Worm (Caenorhabditis elegans) whole organism, L1 larva: ENCODE data around the gene isp-1.

Source experiments
- C04F5.9 ChIP-seq: sonication (generic microtip); optimal IDR thresholded peaks from 2 replicates; lab custom pipeline; 2016; ENCODE audit warnings: missing genetic modification characterization, missing compliant biosample characterization
- C16A3.4 ChIP-seq: fragments of 150-350 bp; optimal IDR thresholded peaks from 2 replicates; lab custom pipeline; 2014; ENCODE audit warnings: missing biosample characterization, missing genetic modification characterization
- C34B4.2 ChIP-seq: sonication (generic microtip); optimal IDR thresholded peaks from 2 replicates; lab custom pipeline; 2017; ENCODE audit warnings: mild to moderate bottlenecking, missing genetic modification characterization, missing compliant biosample characterization
- F16B12.6 ChIP-seq: fragments of 150-350 bp; optimal IDR thresholded peaks from 2 replicates; lab custom pipeline; 2014; ENCODE audit warnings: missing biosample characterization, missing genetic modification characterization
- Y116A8C.19 ChIP-seq: sonication (generic microtip); optimal IDR thresholded peaks from 2 replicates; lab custom pipeline; 2016; ENCODE audit warnings: missing compliant biosample characterization, missing genetic modification characterization, borderline replicate concordance
- aha-1 ChIP-seq: fragments of 150-350 bp; optimal IDR thresholded peaks from 2 replicates; lab custom pipeline; 2014; ENCODE audit warnings: missing biosample characterization, missing genetic modification characterization
- aly-2 ChIP-seq: fragments of 150-350 bp; optimal IDR thresholded peaks from 2 replicates; lab custom pipeline; 2014; ENCODE audit warnings: missing biosample characterization, missing genetic modification characterization
- ama-1 ChIP-seq: fragments of 150-350 bp; optimal IDR thresholded peaks from 2 replicates; lab custom pipeline; 2014
- blmp-1 ChIP-seq: fragments of 150-350 bp; optimal IDR thresholded peaks from 2 replicates; lab custom pipeline; 2014; ENCODE audit warnings: missing biosample characterization, missing genetic modification characterization
- ceh-8 ChIP-seq: fragments of 200-800 bp; sonication (Bioruptor generic); optimal IDR thresholded peaks from 2 replicates; lab custom pipeline; 2018; ENCODE audit warnings: mild to moderate bottlenecking, missing genetic modification characterization, moderate library complexity, missing compliant biosample characterization
- ceh-82 ChIP-seq, 3 experiments: fragments of 150-350 bp in 1 of 3; sonication (generic microtip) in 2 of 3; optimal IDR thresholded peaks; 2 replicates each; lab custom pipeline; 2014 to 2017; ENCODE audit warnings: missing biosample characterization in 3 of 3, missing genetic modification characterization in 3 of 3
- ceh-88 ChIP-seq: fragments of 200-800 bp; sonication (Bioruptor generic); IDR thresholded peaks from 2 replicates; pipeline ENCODE4 v1.3.6; 2022; ENCODE audit warnings: missing genetic modification characterization, missing compliant biosample characterization
- ceh-90 ChIP-seq: sonication (generic microtip); optimal IDR thresholded peaks from 2 replicates; lab custom pipeline; 2016; ENCODE audit warnings: missing genetic modification characterization, missing compliant biosample characterization
- ces-1 ChIP-seq: fragments of 150-350 bp; optimal IDR thresholded peaks from 2 replicates; lab custom pipeline; 2014; ENCODE audit warnings: missing biosample characterization, missing genetic modification reagents, missing genetic modification characterization
- dpl-1 ChIP-seq, 3 experiments: fragments of 150-350 bp in 2 of 3; sonication (generic microtip) in 1 of 3; optimal IDR thresholded peaks; 2 replicates each; lab custom pipeline; 2014 to 2017; ENCODE audit warnings: missing biosample characterization in 3 of 3, missing genetic modification characterization in 3 of 3, missing genetic modification reagents in 3 of 3
- dsc-1 ChIP-seq: sonication (generic microtip); optimal IDR thresholded peaks from 2 replicates; lab custom pipeline; 2016; ENCODE audit warnings: mild to moderate bottlenecking, missing genetic modification characterization, missing compliant biosample characterization
- efl-1 ChIP-seq, 4 experiments: fragments of 150-350 bp; optimal IDR thresholded peaks in 3 of 4; peaks in 1 of 4; 1 replicate in 1 of 4; 2 replicates in 3 of 4; lab custom pipeline; 2014; ENCODE audit warnings: missing biosample characterization in 2 of 4, missing genetic modification characterization in 2 of 4, missing genetic modification reagents in 2 of 4
- efl-3 ChIP-seq: fragments of 200-800 bp; sonication (Bioruptor generic); optimal IDR thresholded peaks from 2 replicates; lab custom pipeline; 2018; ENCODE audit warnings: mild to moderate bottlenecking, missing genetic modification characterization, missing compliant biosample characterization
- egl-27 ChIP-seq, 2 experiments: fragments of 150-350 bp in 1 of 2; sonication (generic microtip); optimal IDR thresholded peaks; 3 replicates each; lab custom pipeline; 2017 to 2018; ENCODE audit warnings: missing biosample characterization in 2 of 2, missing genetic modification characterization in 2 of 2, missing genetic modification reagents in 2 of 2
- elt-2 ChIP-seq: sonication (generic microtip); optimal IDR thresholded peaks from 2 replicates; lab custom pipeline; 2016; ENCODE audit warnings: missing genetic modification characterization, mild to moderate bottlenecking, inconsistent platforms, missing compliant biosample characterization, missing genetic modification reagents
- elt-3 ChIP-seq, 6 experiments: fragments of 150-350 bp in 1 of 6; sonication (generic microtip); optimal IDR thresholded peaks; 2 replicates each; lab custom pipeline; 2017 to 2018; ENCODE audit warnings: missing biosample characterization in 6 of 6, missing genetic modification characterization in 6 of 6, inconsistent platforms in 1 of 6
- ets-5 ChIP-seq: fragments of 200-800 bp; sonication (Bioruptor generic); IDR thresholded peaks from 2 replicates; pipeline ENCODE4 v1.3.6; 2022; ENCODE audit warnings: missing genetic modification characterization, missing compliant biosample characterization
- fkh-10 ChIP-seq: sonication (generic microtip); optimal IDR thresholded peaks from 2 replicates; lab custom pipeline; 2017; ENCODE audit warnings: missing biosample characterization, missing genetic modification reagents, missing genetic modification characterization
- fkh-8 ChIP-seq: sonication (generic microtip); optimal IDR thresholded peaks from 2 replicates; lab custom pipeline; 2016; ENCODE audit warnings: mild to moderate bottlenecking, missing genetic modification characterization, missing compliant biosample characterization
- grh-1 ChIP-seq: fragments of 200-800 bp; sonication (Bioruptor generic); IDR thresholded peaks from 2 replicates; pipeline ENCODE4 v1.3.6; 2022; ENCODE audit warnings: missing genetic modification reagents, missing genetic modification characterization, missing compliant biosample characterization
- hlh-17 ChIP-seq: fragments of 200-800 bp; sonication (Bioruptor generic); optimal IDR thresholded peaks from 2 replicates; lab custom pipeline; 2018; ENCODE audit warnings: missing genetic modification characterization, mild to moderate bottlenecking, missing compliant biosample characterization, moderate library complexity, borderline replicate concordance
- hpl-2 ChIP-seq: fragments of 150-350 bp; optimal IDR thresholded peaks from 2 replicates; lab custom pipeline; 2014; ENCODE audit warnings: missing biosample characterization, missing genetic modification reagents, missing genetic modification characterization
- jun-1 ChIP-seq: fragments of 150-350 bp; optimal IDR thresholded peaks from 2 replicates; lab custom pipeline; 2014; ENCODE audit warnings: missing biosample characterization, missing genetic modification reagents, missing genetic modification characterization
- lin-14 ChIP-seq: fragments of 200-800 bp; sonication (Bioruptor generic); optimal IDR thresholded peaks from 2 replicates; lab custom pipeline; 2018; ENCODE audit warnings: mild to moderate bottlenecking, missing genetic modification characterization, moderate library complexity, missing compliant biosample characterization
- lin-35 ChIP-seq, 2 experiments: fragments of 150-350 bp; optimal IDR thresholded peaks; 2 replicates each; lab custom pipeline; 2014; ENCODE audit warnings: missing biosample characterization in 2 of 2, missing genetic modification characterization in 2 of 2, missing genetic modification reagents in 2 of 2
- lin-39 ChIP-seq: fragments of 150-350 bp; optimal IDR thresholded peaks from 2 replicates; lab custom pipeline; 2014; ENCODE audit warnings: missing biosample characterization, missing genetic modification reagents, missing genetic modification characterization
- lir-3 ChIP-seq: sonication (generic microtip); optimal IDR thresholded peaks from 2 replicates; lab custom pipeline; 2016; ENCODE audit warnings: mild to moderate bottlenecking, missing genetic modification characterization, moderate library complexity, missing compliant biosample characterization; ENCODE audit not compliant: poor library complexity
- mab-9 ChIP-seq: fragments of 200-800 bp; sonication (Bioruptor generic); IDR thresholded peaks from 2 replicates; pipeline ENCODE4 v1.3.6; 2022; ENCODE audit warnings: missing genetic modification reagents, missing genetic modification characterization, missing compliant biosample characterization
- mef-2 ChIP-seq: fragments of 150-350 bp; optimal IDR thresholded peaks from 2 replicates; lab custom pipeline; 2014; ENCODE audit warnings: missing biosample characterization, missing genetic modification characterization
- nhr-11 ChIP-seq: fragments of 150-350 bp; optimal IDR thresholded peaks from 2 replicates; lab custom pipeline; 2014; ENCODE audit warnings: missing biosample characterization, missing genetic modification characterization
- nhr-12 ChIP-seq: sonication (generic microtip); optimal IDR thresholded peaks from 2 replicates; lab custom pipeline; 2017; ENCODE audit warnings: missing biosample characterization, missing genetic modification characterization
- nhr-28 ChIP-seq: fragments of 150-350 bp; optimal IDR thresholded peaks from 2 replicates; lab custom pipeline; 2014; ENCODE audit warnings: missing biosample characterization, missing genetic modification characterization
- nhr-76 ChIP-seq: sonication (generic microtip); optimal IDR thresholded peaks from 2 replicates; lab custom pipeline; 2017; ENCODE audit warnings: missing biosample characterization, missing genetic modification characterization
- nhr-77 ChIP-seq: fragments of 150-350 bp; optimal IDR thresholded peaks from 2 replicates; lab custom pipeline; 2014; ENCODE audit warnings: missing biosample characterization, missing genetic modification characterization
- nhr-84 ChIP-seq: sonication (generic microtip); optimal IDR thresholded peaks from 2 replicates; lab custom pipeline; 2017; ENCODE audit warnings: missing biosample characterization, missing genetic modification characterization
- nhr-85 ChIP-seq: sonication (generic microtip); peaks from one replicate; lab custom pipeline; 2016; ENCODE audit warnings: missing genetic modification characterization, inconsistent platforms, missing compliant biosample characterization
- pqm-1 ChIP-seq: sonication (generic microtip); optimal IDR thresholded peaks from 3 replicates; lab custom pipeline; 2017; ENCODE audit warnings: missing biosample characterization, missing genetic modification characterization
- skn-1 ChIP-seq: fragments of 150-350 bp; optimal IDR thresholded peaks from 2 replicates; lab custom pipeline; 2014; ENCODE audit warnings: missing biosample characterization, missing genetic modification characterization
- snpc-4 ChIP-seq: fragments of 150-350 bp; optimal IDR thresholded peaks from 2 replicates; lab custom pipeline; 2014; ENCODE audit warnings: missing biosample characterization, missing genetic modification characterization
- snu-23 ChIP-seq: sonication (generic microtip); optimal IDR thresholded peaks from 2 replicates; lab custom pipeline; 2016; ENCODE audit warnings: missing genetic modification characterization, missing compliant biosample characterization
- sox-4 ChIP-seq: sonication (generic microtip); optimal IDR thresholded peaks from 2 replicates; lab custom pipeline; 2016; ENCODE audit warnings: missing genetic modification characterization, missing compliant biosample characterization
- sptf-1 ChIP-seq: fragments of 150-350 bp; optimal IDR thresholded peaks from 2 replicates; lab custom pipeline; 2014; ENCODE audit warnings: missing biosample characterization, missing genetic modification characterization
- sup-37 ChIP-seq: fragments of 200-800 bp; sonication (Bioruptor generic); optimal IDR thresholded peaks from 2 replicates; lab custom pipeline; 2018; ENCODE audit warnings: mild to moderate bottlenecking, missing genetic modification characterization, missing compliant biosample characterization
- swsn-7 ChIP-seq: sonication (generic microtip); optimal IDR thresholded peaks from 2 replicates; lab custom pipeline; 2016; ENCODE audit warnings: missing genetic modification characterization, missing compliant biosample characterization
- tlp-1 ChIP-seq: fragments of 150-350 bp; optimal IDR thresholded peaks from 2 replicates; lab custom pipeline; 2014; ENCODE audit warnings: missing biosample characterization, missing genetic modification characterization
- unc-130 ChIP-seq: fragments of 150-350 bp; optimal IDR thresholded peaks from 2 replicates; lab custom pipeline; 2017; ENCODE audit warnings: missing biosample characterization, missing genetic modification characterization, inconsistent platforms
- unc-86 ChIP-seq: sonication (generic microtip); optimal IDR thresholded peaks from 2 replicates; lab custom pipeline; 2016; ENCODE audit warnings: missing genetic modification characterization, missing compliant biosample characterization
- ztf-4 ChIP-seq: fragments of 150-350 bp; optimal IDR thresholded peaks from 2 replicates; lab custom pipeline; 2014; ENCODE audit warnings: missing biosample characterization, missing genetic modification characterization

isp-1 gene

ce11 chrIV:8136005-8136512 is at the start of gene isp-1, which contains the start of gene islo-1:
Gene isp-1 (minus strand): TSS chrIV:8136055.
Gene islo-1 (plus strand): TSS chrIV:8136389.
- peak; percentile 50 for TF ChIP-seq nhr-85 (tag; lab: Kevin White, UChicago)
- TF ChIP-seq F16B12.6 (tag; lab: Kevin White, UChicago) = peak; percentile 24
- TF ChIP-seq Y116A8C.19 (tag; lab: Kevin White, UChicago) = no peak
- TF ChIP-seq unc-86 (tag; lab: Kevin White, UChicago) = no peak
- no peak for TF ChIP-seq ces-1
- no peak for TF ChIP-seq efl-3 (GFP tag; lab: Kevin White, UChicago)
- TF ChIP-seq efl-1 (optimal IDR thresholded peaks at IDR 0.05; lab: Kevin White, UChicago) = peak; percentile 48 to 71
- TF ChIP-seq efl-1 (GFP tag; optimal IDR thresholded peaks at IDR 0.05 in 1 of 2; lab: Kevin White, UChicago) = peak in 1 of 2 experiments; percentile 61
- peak; percentile 74 for TF ChIP-seq C16A3.4 (tag; lab: Kevin White, UChicago)
- no peak for TF ChIP-seq lin-39 (tag; lab: Kevin White, UChicago)
- TF ChIP-seq elt-2 (tag; lab: Kevin White, UChicago) = no peak
- TF ChIP-seq lir-3 (tag; lab: Kevin White, UChicago) = no peak
- TF ChIP-seq hlh-17 (GFP tag; lab: Kevin White, UChicago) = no peak
- TF ChIP-seq mef-2 (tag; lab: Kevin White, UChicago) = no peak
- no peak for TF ChIP-seq nhr-84 (tag; lab: Kevin White, UChicago)
- TF ChIP-seq ets-5 = no peak
- no peak for TF ChIP-seq pqm-1 (tag; lab: Kevin White, UChicago)
- no peak for TF ChIP-seq nhr-12 (tag; lab: Kevin White, UChicago)
- TF ChIP-seq hpl-2 (GFP tag; lab: Kevin White, UChicago) = no peak
- peak in 1 of 6 experiments; percentile 4 for TF ChIP-seq elt-3 (tag; optimal IDR thresholded peaks at IDR 0.05; lab: Kevin White, UChicago)
- TF ChIP-seq fkh-10 = no peak
- TF ChIP-seq aha-1 (tag; lab: Kevin White, UChicago) = no peak
- TF ChIP-seq sptf-1 (tag; lab: Kevin White, UChicago) = no peak
- TF ChIP-seq dsc-1 (tag; lab: Kevin White, UChicago) = no peak
- TF ChIP-seq ceh-82 (tag; optimal IDR thresholded peaks at IDR 0.05; lab: Kevin White, UChicago) = peak in 2 of 3 experiments; percentile 28 to 75
- TF ChIP-seq sox-4 (tag; lab: Kevin White, UChicago) = no peak
- TF ChIP-seq ceh-90 (tag; lab: Kevin White, UChicago) = no peak
- TF ChIP-seq nhr-77 (tag; lab: Kevin White, UChicago) = peak; percentile 63
- TF ChIP-seq nhr-11 (tag; lab: Kevin White, UChicago) = no peak
- TF ChIP-seq ceh-88 = no peak
- TF ChIP-seq ceh-8 (GFP tag; lab: Kevin White, UChicago) = no peak
- TF ChIP-seq skn-1 (tag; lab: Kevin White, UChicago) = peak; percentile 4
- TF ChIP-seq sup-37 (GFP tag; lab: Kevin White, UChicago) = no peak
- TF ChIP-seq dpl-1 (GFP tag; optimal IDR thresholded peaks at IDR 0.05; lab: Kevin White, UChicago) = peak; percentile 25 to 58 (median 46)
- no peak for TF ChIP-seq nhr-28
- no peak for TF ChIP-seq C04F5.9
- TF ChIP-seq aly-2 (tag; lab: Kevin White, UChicago) = no peak
- TF ChIP-seq mab-9 (GFP tag; lab: Robert Waterston, UW) = no peak
- TF ChIP-seq ztf-4 = no peak
- TF ChIP-seq snu-23 (GFP tag; lab: Kevin White, UChicago) = peak; percentile 60
- TF ChIP-seq ama-1 (lab: Kevin White, UChicago) = no peak
- TF ChIP-seq fkh-8 (tag; lab: Kevin White, UChicago) = peak; percentile 1
- TF ChIP-seq grh-1 (GFP tag; lab: Robert Waterston, UW) = no peak
- TF ChIP-seq C34B4.2 = no peak
- peak; percentile 6 for TF ChIP-seq snpc-4 (tag; lab: Kevin White, UChicago)
- no peak for TF ChIP-seq jun-1 (tag; lab: Kevin White, UChicago)
- TF ChIP-seq tlp-1 (tag; lab: Kevin White, UChicago) = no peak
- TF ChIP-seq swsn-7 (tag; lab: Kevin White, UChicago) = peak; percentile 24
- no peak for TF ChIP-seq nhr-76 (tag; lab: Kevin White, UChicago)
- peak; percentile 36 for TF ChIP-seq blmp-1 (tag; lab: Kevin White, UChicago)
- peak; percentile 33 for TF ChIP-seq unc-130 (tag; lab: Kevin White, UChicago)
- TF ChIP-seq egl-27 (tag; optimal IDR thresholded peaks at IDR 0.05; lab: Kevin White, UChicago) = no peak
- peak; percentile 69 to 77 for TF ChIP-seq lin-35 (GFP tag; optimal IDR thresholded peaks at IDR 0.05; lab: Kevin White, UChicago)
- peak; percentile 65 for TF ChIP-seq lin-14
